Fruit fly (Drosophila melanogaster) whole organism, embryonic: ENCODE data around the gene CG14036.

Experiments
- Ada2b ChIP-seq: fragments of 200-800 bp; sonication (Bioruptor generic); IDR thresholded peaks from 2 replicates; pipeline ENCODE4 v1.3.6; 2022; ENCODE audit warnings: missing biosample characterization, missing genetic modification characterization
- Aef1 ChIP-seq: fragments of 200-800 bp; sonication (Bioruptor generic); IDR thresholded peaks from 3 replicates; pipeline ENCODE4 v1.3.6; 2022; ENCODE audit warnings: missing biosample characterization, missing genetic modification characterization
- Antp ChIP-seq: fragments of 200-800 bp; sonication (Bioruptor generic); optimal IDR thresholded peaks from 3 replicates; lab custom pipeline; 2016; ENCODE audit warnings: missing biosample characterization, missing genetic modification characterization
- BEAF-32 ChIP-seq: fragments of 200-800 bp; sonication (Bioruptor generic); optimal IDR thresholded peaks from 3 replicates; lab custom pipeline; 2017; ENCODE audit warnings: missing biosample characterization, missing genetic modification characterization, mild to moderate bottlenecking, moderate library complexity, missing genetic modification reagents
- CG10366 ChIP-seq: fragments of 200-800 bp; sonication (Bioruptor generic); IDR thresholded peaks from 2 replicates; pipeline ENCODE4 v1.3.6; 2022; ENCODE audit warnings: missing biosample characterization, missing genetic modification characterization
- CG10565 ChIP-seq: fragments of 200-800 bp; sonication (Bioruptor generic); optimal IDR thresholded peaks from 3 replicates; lab custom pipeline; 2016; ENCODE audit warnings: missing biosample characterization, mild to moderate bottlenecking, missing genetic modification characterization
- CG14965 ChIP-seq: fragments of 200-800 bp; sonication (Bioruptor generic); optimal IDR thresholded peaks from 2 replicates; lab custom pipeline; 2016; ENCODE audit warnings: missing biosample characterization, missing genetic modification characterization, borderline replicate concordance
- CG15073 ChIP-seq: fragments of 200-800 bp; sonication (Bioruptor generic); optimal IDR thresholded peaks from 2 replicates; lab custom pipeline; 2016; ENCODE audit warnings: missing biosample characterization, missing genetic modification characterization
- CG15269 ChIP-seq: fragments of 200-800 bp; sonication (Bioruptor generic); optimal IDR thresholded peaks from 2 replicates; lab custom pipeline; 2018; ENCODE audit warnings: missing biosample characterization, mild to moderate bottlenecking, missing genetic modification characterization, moderate library complexity
- CG15479 ChIP-seq: fragments of 200-800 bp; sonication (Bioruptor generic); optimal IDR thresholded peaks from 3 replicates; lab custom pipeline; 2019; ENCODE audit warnings: missing biosample characterization, mild to moderate bottlenecking, missing genetic modification characterization, moderate library complexity
- CG15601 ChIP-seq: fragments of 200-800 bp; sonication (Bioruptor generic); optimal IDR thresholded peaks from 3 replicates; lab custom pipeline; 2019; ENCODE audit warnings: missing biosample characterization, mild to moderate bottlenecking, missing genetic modification characterization, moderate library complexity
- CG17568 ChIP-seq: fragments of 200-800 bp; sonication (Bioruptor generic); optimal IDR thresholded peaks from 2 replicates; lab custom pipeline; 2018; ENCODE audit warnings: missing biosample characterization, mild to moderate bottlenecking, missing genetic modification characterization, moderate library complexity
- CG32767 ChIP-seq: fragments of 200-800 bp; sonication (Bioruptor generic); IDR thresholded peaks from 2 replicates; pipeline ENCODE4 v1.3.6; 2022; ENCODE audit warnings: missing biosample characterization, missing genetic modification characterization
- CG33213 ChIP-seq: fragments of 200-800 bp; sonication (Bioruptor generic); optimal IDR thresholded peaks from 3 replicates; lab custom pipeline; 2016; ENCODE audit warnings: missing biosample characterization, missing genetic modification characterization
- CG3407 ChIP-seq: fragments of 200-800 bp; sonication (Bioruptor generic); optimal IDR thresholded peaks from 2 replicates; lab custom pipeline; 2018; ENCODE audit warnings: missing biosample characterization, mild to moderate bottlenecking, missing genetic modification characterization
- CG5180 ChIP-seq: fragments of 200-800 bp; sonication (Bioruptor generic); optimal IDR thresholded peaks from 3 replicates; lab custom pipeline; 2017; ENCODE audit warnings: missing biosample characterization, missing genetic modification characterization, mild to moderate bottlenecking, moderate library complexity, missing genetic modification reagents
- CG6272 ChIP-seq: fragments of 200-800 bp; sonication (Bioruptor generic); IDR thresholded peaks from 2 replicates; pipeline ENCODE4 v1.3.6; 2022; ENCODE audit warnings: missing biosample characterization, missing genetic modification characterization
- CG7745 ChIP-seq: fragments of 200-800 bp; sonication (Bioruptor generic); optimal IDR thresholded peaks from 2 replicates; lab custom pipeline; 2018; ENCODE audit warnings: missing biosample characterization, mild to moderate bottlenecking, missing genetic modification characterization, moderate library complexity
- CG9932 ChIP-seq: fragments of 200-800 bp; sonication (Bioruptor generic); IDR thresholded peaks from 2 replicates; pipeline ENCODE4 v1.3.6; 2022; ENCODE audit warnings: missing biosample characterization, missing genetic modification characterization
- Chrac-16 ChIP-seq: fragments of 200-800 bp; sonication (Bioruptor generic); optimal IDR thresholded peaks from 3 replicates; lab custom pipeline; 2016; ENCODE audit warnings: missing biosample characterization, missing genetic modification characterization
- Dfd ChIP-seq, 2 experiments: fragments of >200 bp; optimal IDR thresholded peaks; 2 replicates each; lab custom pipeline; 2017; ENCODE audit warnings: missing biosample characterization in 2 of 2, missing genetic modification characterization in 2 of 2
- Dref ChIP-seq: fragments of 200-800 bp; sonication (Bioruptor generic); IDR thresholded peaks from 2 replicates; pipeline ENCODE4 v1.3.6; 2022; ENCODE audit warnings: missing biosample characterization, missing genetic modification characterization
- E2f1 ChIP-seq: fragments of 200-800 bp; sonication (Bioruptor generic); IDR thresholded peaks from 2 replicates; pipeline ENCODE4 v1.3.6; 2022; ENCODE audit warnings: missing biosample characterization, missing genetic modification characterization
- Hmr ChIP-seq: fragments of 200-800 bp; sonication (Bioruptor generic); optimal IDR thresholded peaks from 3 replicates; lab custom pipeline; 2017; ENCODE audit warnings: mild to moderate bottlenecking, missing biosample characterization, missing genetic modification reagents, missing genetic modification characterization
- Hr3 ChIP-seq: fragments of 200-800 bp; sonication (Bioruptor generic); optimal IDR thresholded peaks from 3 replicates; lab custom pipeline; 2016; ENCODE audit warnings: missing biosample characterization, missing genetic modification characterization
- Hr39 ChIP-seq: fragments of >200 bp; optimal IDR thresholded peaks from 2 replicates; lab custom pipeline; 2017
- Max ChIP-seq: fragments of 200-800 bp; sonication (Bioruptor generic); optimal IDR thresholded peaks from 2 replicates; lab custom pipeline; 2016; ENCODE audit warnings: missing biosample characterization, mild to moderate bottlenecking, missing genetic modification characterization
- Opbp ChIP-seq: fragments of 200-800 bp; sonication (Bioruptor generic); IDR thresholded peaks from 3 replicates; pipeline ENCODE4 v1.3.6; 2022; ENCODE audit warnings: missing biosample characterization, missing genetic modification characterization; ENCODE audit not compliant: partially characterized antibody
- Side ChIP-seq: fragments of 200-800 bp; sonication (Bioruptor generic); optimal IDR thresholded peaks from 2 replicates; lab custom pipeline; 2016; ENCODE audit warnings: missing biosample characterization, missing genetic modification characterization
- Spps ChIP-seq: fragments of 200-800 bp; sonication (Bioruptor generic); optimal IDR thresholded peaks from 2 replicates; lab custom pipeline; 2018; ENCODE audit warnings: missing biosample characterization, mild to moderate bottlenecking, missing genetic modification characterization
- Taf1 ChIP-seq: fragments of 200-800 bp; sonication (Bioruptor generic); IDR thresholded peaks from 2 replicates; pipeline ENCODE4 v1.3.6; 2022; ENCODE audit warnings: missing biosample characterization, missing genetic modification characterization
- Usf ChIP-seq: fragments of 200-800 bp; sonication (Bioruptor generic); optimal IDR thresholded peaks from 2 replicates; lab custom pipeline; 2017; ENCODE audit warnings: missing genotype, missing biosample characterization, missing genetic modification characterization
- Vsx1 ChIP-seq: fragments of 200-800 bp; sonication (Bioruptor generic); optimal IDR thresholded peaks from 2 replicates; lab custom pipeline; 2017; ENCODE audit warnings: missing biosample characterization, mild to moderate bottlenecking, missing genetic modification characterization, missing genetic modification reagents
- YL-1 ChIP-seq: fragments of 200-800 bp; sonication (Bioruptor generic); optimal IDR thresholded peaks from 3 replicates; lab custom pipeline; 2017; ENCODE audit warnings: missing biosample characterization, mild to moderate bottlenecking, missing genetic modification characterization
- btn ChIP-seq: fragments of 200-800 bp; sonication (Bioruptor generic); optimal IDR thresholded peaks from 2 replicates; lab custom pipeline; 2016; ENCODE audit warnings: missing biosample characterization, missing genetic modification characterization
- crp ChIP-seq, 2 experiments: fragments of 200-800 bp; sonication (Bioruptor generic); optimal IDR thresholded peaks; 2 replicates in 1 of 2; 3 replicates in 1 of 2; lab custom pipeline; 2017; ENCODE audit warnings: missing biosample characterization in 2 of 2, missing genetic modification characterization in 2 of 2, mild to moderate bottlenecking in 1 of 2, moderate library complexity in 1 of 2
- emc ChIP-seq: fragments of 200-800 bp; sonication (Bioruptor generic); optimal IDR thresholded peaks from 2 replicates; lab custom pipeline; 2016; ENCODE audit warnings: missing biosample characterization, missing genetic modification characterization
- en ChIP-seq: fragments of 200-800 bp; sonication (Bioruptor generic); optimal IDR thresholded peaks from 2 replicates; lab custom pipeline; 2016; ENCODE audit warnings: missing biosample characterization, missing genetic modification characterization
- inv ChIP-seq: fragments of 200-800 bp; sonication (Bioruptor generic); IDR thresholded peaks from 2 replicates; pipeline ENCODE4 v1.3.6; 2022; ENCODE audit warnings: missing biosample characterization, missing genetic modification characterization; ENCODE audit not compliant: partially characterized antibody
- jigr1 ChIP-seq: fragments of 200-800 bp; sonication (Bioruptor generic); IDR thresholded peaks from 3 replicates; pipeline ENCODE4 v1.3.6; 2022; ENCODE audit warnings: missing biosample characterization, missing genetic modification characterization
- kni ChIP-seq: fragments of 200-800 bp; sonication (Bioruptor generic); optimal IDR thresholded peaks from 3 replicates; lab custom pipeline; 2017; ENCODE audit warnings: mild to moderate bottlenecking, missing biosample characterization, missing genetic modification reagents, missing genetic modification characterization
- pb ChIP-seq: fragments of 200-800 bp; sonication (Bioruptor generic); optimal IDR thresholded peaks from 3 replicates; lab custom pipeline; 2016; ENCODE audit warnings: missing biosample characterization, missing genetic modification characterization
- pros ChIP-seq: fragments of 200-800 bp; sonication (Bioruptor generic); optimal IDR thresholded peaks from 3 replicates; lab custom pipeline; 2019; ENCODE audit warnings: missing biosample characterization, mild to moderate bottlenecking, missing genetic modification characterization, moderate library complexity
- row ChIP-seq: fragments of 200-800 bp; sonication (Bioruptor generic); IDR thresholded peaks from 3 replicates; pipeline ENCODE4 v1.3.6; 2022; ENCODE audit warnings: missing biosample characterization, missing genetic modification characterization
- slbo ChIP-seq: fragments of 200-800 bp; sonication (Bioruptor generic); IDR thresholded peaks from 2 replicates; pipeline ENCODE4 v1.3.6; 2022; ENCODE audit warnings: missing biosample characterization, missing genetic modification characterization
- slou ChIP-seq: fragments of 200-800 bp; sonication (Bioruptor generic); optimal IDR thresholded peaks from 3 replicates; lab custom pipeline; 2016; ENCODE audit warnings: missing biosample characterization, missing genetic modification characterization
- tx ChIP-seq: fragments of 200-800 bp; sonication (Bioruptor generic); optimal IDR thresholded peaks from 2 replicates; lab custom pipeline; 2016; ENCODE audit warnings: missing biosample characterization, missing genetic modification characterization
- wek ChIP-seq: fragments of 200-800 bp; sonication (Bioruptor generic); optimal IDR thresholded peaks from 3 replicates; lab custom pipeline; 2018; ENCODE audit warnings: missing biosample characterization, mild to moderate bottlenecking, missing genetic modification characterization, moderate library complexity
- z ChIP-seq: fragments of 200-800 bp; sonication (Bioruptor generic); IDR thresholded peaks from 3 replicates; pipeline ENCODE4 v1.3.6; 2022; ENCODE audit warnings: missing biosample characterization, missing genetic modification characterization

CG14036 gene

dm6 chr2L:5004677-5005463 is 49.9 kb downstream of the CG14036 start (continued):
- TF ChIP-seq CG5180 (peak; percentile 83), Dfd (GFP tag; optimal IDR thresholded peaks at IDR 0.05; lab: Kevin White, UChicago) (no peak), CG17568 (GFP tag; lab: Kevin White, UChicago) (peak; percentile 90), Max (GFP tag; lab: Kevin White, UChicago) (peak; percentile 85), CG10565 (GFP tag; lab: Kevin White, UChicago) (peak; percentile 62), z (GFP tag; lab: Robert Waterston, UW) (peak; percentile 56; the same call in 1 of the 3 replicates), YL-1 (GFP tag; lab: Kevin White, UChicago) (peak; percentile 60), CG14965 (GFP tag; lab: Kevin White, UChicago) (peak; percentile 74), CG15269 (tag; lab: Kevin White, UChicago) (peak; percentile 96), jigr1 (GFP tag; lab: Robert Waterston, UW) (peak; percentile 91), row (GFP tag; lab: Robert Waterston, UW) (peak; percentile 98), CG15479 (GFP tag; lab: Kevin White, UChicago) (no peak), Opbp (GFP tag; lab: Robert Waterston, UW) (no peak), CG10366 (GFP tag; lab: Robert Waterston, UW) (peak; percentile 95), CG3407 (peak; percentile 86), Spps (tag; lab: Kevin White, UChicago) (peak; percentile 77), tx (peak; percentile 94), CG33213 (GFP tag; lab: Kevin White, UChicago) (peak; percentile 93), inv (GFP tag; lab: Robert Waterston, UW) (no peak), en (GFP tag; lab: Kevin White, UChicago) (peak; percentile 81), Hr3 (peak; percentile 92), Hr39 (lab: Kevin White, UChicago) (no peak), Dref (0 out of 2 replicates have a peak, but pooled peaks have one; percentile 36), wek (GFP tag; lab: Kevin White, UChicago) (peak; percentile 44), CG9932 (peak; percentile 97), CG15601 (tag; lab: Kevin White, UChicago) (peak; percentile 88), CG6272 (peak; percentile 94), slbo (peak; percentile 98), Side (GFP tag; lab: Kevin White, UChicago) (peak; percentile 95), CG15073 (GFP tag; lab: Kevin White, UChicago) (peak; percentile 74), btn (GFP tag; lab: Kevin White, UChicago) (peak; percentile 84), CG32767 (GFP tag; lab: Robert Waterston, UW) (peak; percentile 93), Antp (GFP tag; lab: Kevin White, UChicago) (peak; percentile 97), CG7745 (tag; lab: Kevin White, UChicago) (no peak), Hmr (GFP tag; lab: Kevin White, UChicago) (peak; percentile 98), pb (peak; percentile 90), slou (GFP tag; lab: Kevin White, UChicago) (peak; percentile 92), Aef1 (GFP tag; lab: Robert Waterston, UW) (peak; percentile 96), Taf1 (peak; percentile 94), pros (GFP tag; lab: Kevin White, UChicago) (no peak), BEAF-32 (GFP tag; lab: Kevin White, UChicago) (peak; percentile 6), crp (GFP tag; optimal IDR thresholded peaks at IDR 0.05; lab: Kevin White, UChicago) (peak in 1 of 2 experiments; percentile 48), Vsx1 (GFP tag; lab: Kevin White, UChicago) (peak; percentile 78), Usf (GFP tag; lab: Kevin White, UChicago) (peak; percentile 74), Chrac-16 (peak; percentile 90), emc (GFP tag; lab: Kevin White, UChicago) (peak; percentile 89), E2f1 (GFP tag; lab: Robert Waterston, UW) (peak; percentile 95), kni (GFP tag; lab: Kevin White, UChicago) (peak; percentile 47), Ada2b (GFP tag; lab: Robert Waterston, UW) (peak; percentile 98)
